Fruit fly (Drosophila melanogaster): Measurements from ENCODE around the gene pie.

pie gene

DNA sequence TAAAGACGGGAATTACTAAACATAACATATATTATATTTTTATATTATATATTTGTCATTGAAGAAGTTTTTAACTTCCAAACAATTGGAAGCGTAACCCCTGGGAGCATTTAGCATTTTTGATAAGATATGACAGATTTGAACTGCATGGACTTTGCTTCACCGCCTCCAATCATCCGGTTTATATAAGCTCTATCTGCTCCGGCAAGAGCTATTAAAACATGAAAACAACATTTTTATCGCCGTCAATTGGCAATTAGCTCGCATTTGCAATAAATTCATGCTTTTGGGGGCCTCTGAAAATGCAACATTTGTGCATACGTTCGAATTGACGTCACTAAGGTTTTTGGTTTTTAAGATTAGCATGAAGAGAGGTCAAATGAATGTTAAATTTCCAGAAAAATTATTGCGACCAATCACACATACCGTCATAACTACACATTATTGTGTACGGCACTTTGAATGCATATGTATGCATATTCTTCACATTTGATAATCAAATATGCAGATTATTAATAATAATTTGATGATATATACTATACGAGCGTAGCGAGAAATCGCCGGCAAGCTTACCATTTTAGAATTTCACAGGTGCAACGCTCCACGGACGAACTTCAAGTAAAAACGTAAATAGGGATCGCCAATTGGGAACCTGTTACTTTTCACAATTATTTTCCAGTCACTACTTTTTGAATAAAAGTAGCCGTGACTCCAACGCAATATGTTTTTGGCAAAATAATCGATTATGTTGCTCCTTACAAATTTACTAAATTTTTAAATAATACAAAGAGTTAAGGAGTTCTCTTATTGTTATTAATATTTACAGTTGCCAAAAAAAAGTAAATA is 26.7 kb downstream of the pie start, which contains the start of gene Mdh1 (continued):
- TF ChIP-seq pzg (GFP tag; optimal IDR thresholded peaks at IDR 0.05) (peak; percentile 35), Med (GFP tag) (peak; percentile 62), Taf1 (GFP tag; IDR thresholded peaks at IDR 0.05) (no peak), CG31441 (GFP tag; IDR thresholded peaks at IDR 0.05) (peak; percentile 97), bbx (GFP tag; IDR thresholded peaks at IDR 0.05; ENCODE audit: partially characterized antibody) (peak; percentile 34; the same call in 1 of the 2 replicates), Dp (GFP tag; optimal IDR thresholded peaks at IDR 0.05) (peak; percentile 1), CG32532 (GFP tag; IDR thresholded peaks at IDR 0.05) (no peak), CG11504 (tag; optimal IDR thresholded peaks at IDR 0.05) (no peak), CG5953 (GFP tag; IDR thresholded peaks at IDR 0.05) (no peak), CG43689 (GFP tag; IDR thresholded peaks at IDR 0.05) (no peak), ERR (GFP tag; optimal IDR thresholded peaks at IDR 0.05) (peak; percentile 91), CG3995 (GFP tag; optimal IDR thresholded peaks at IDR 0.05) (peak; percentile 99), yki (optimal IDR thresholded peaks at IDR 0.05) (no peak), tap (tag; optimal IDR thresholded peaks at IDR 0.05) (no peak), Scr (GFP tag; IDR thresholded peaks at IDR 0.05; ENCODE audit: partially characterized antibody) (0 out of 2 replicates have a peak, but pooled peaks have one; percentile 35), vvl (GFP tag; IDR thresholded peaks at IDR 0.05) (peak; percentile 7; the same call in 1 of the 2 replicates), danr (GFP tag; IDR thresholded peaks at IDR 0.05) (no peak), phol (tag; optimal IDR thresholded peaks at IDR 0.05) (peak; percentile 25), Mrtf (GFP tag; IDR thresholded peaks at IDR 0.05) (no peak), Pdp1 (GFP tag; optimal IDR thresholded peaks at IDR 0.05) (peak in 1 of 2 experiments; percentile 88), ham (GFP tag; IDR thresholded peaks at IDR 0.05) (no peak), eve (GFP tag; optimal IDR thresholded peaks at IDR 0.05) (peak in 1 of 2 experiments; percentile 67), CG34422 (GFP tag; IDR thresholded peaks at IDR 0.05) (peak; percentile 53; the same call in 1 of the 3 replicates), MESR4 (GFP tag; optimal IDR thresholded peaks at IDR 0.05) (peak; percentile 70), nom (GFP tag; optimal IDR thresholded peaks at IDR 0.05) (peak; percentile 52), CG14965 (GFP tag; optimal IDR thresholded peaks at IDR 0.05; ENCODE audit: borderline replicate concordance) (no peak), her (GFP tag; optimal IDR thresholded peaks at IDR 0.05) (no peak), Opbp (GFP tag; IDR thresholded peaks at IDR 0.05; ENCODE audit: partially characterized antibody) (0 out of 3 replicates have a peak, but pooled peaks have one; percentile 27), CG12391 (tag; optimal IDR thresholded peaks at IDR 0.05) (peak; percentile 40), exex (tag; optimal IDR thresholded peaks at IDR 0.05) (peak; percentile 19), CG9437 (GFP tag; optimal IDR thresholded peaks at IDR 0.05) (peak; percentile 63), fu2 (GFP tag; optimal IDR thresholded peaks at IDR 0.05) (no peak), CG34376 (GFP tag; optimal IDR thresholded peaks at IDR 0.05) (peak; percentile 37), onecut (GFP tag; IDR thresholded peaks at IDR 0.05) (no peak)

DNA sequence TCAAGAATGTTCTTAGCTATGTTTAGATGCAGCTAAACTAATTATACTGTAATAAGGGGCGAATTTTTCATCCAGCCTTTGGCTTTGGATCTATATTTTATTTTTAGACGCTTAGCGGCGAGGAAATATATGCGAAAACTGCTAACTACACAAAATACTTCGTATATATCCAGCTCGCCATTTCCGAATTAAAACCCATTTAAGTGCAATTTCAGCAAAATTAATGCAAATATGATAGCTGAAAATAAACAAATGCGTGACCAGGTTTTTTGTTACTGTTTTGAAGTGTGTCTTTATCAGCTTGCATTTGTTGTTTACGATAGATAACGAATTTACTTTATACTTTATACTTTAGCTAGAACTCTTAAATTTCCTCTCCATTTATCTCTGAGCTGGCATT is 27.5 kb downstream of the pie start:
- TF ChIP-seq eve (GFP tag; optimal IDR thresholded peaks at IDR 0.05) (peak in 1 of 2 experiments; percentile 13), phol (tag; optimal IDR thresholded peaks at IDR 0.05) (no peak), CG14710 (tag; optimal IDR thresholded peaks at IDR 0.05) (no peak), Taf1 (GFP tag; IDR thresholded peaks at IDR 0.05) (no peak), dan (GFP tag; IDR thresholded peaks at IDR 0.05) (no peak), amos (GFP tag; IDR thresholded peaks at IDR 0.05; ENCODE audit: partially characterized antibody) (no peak)
